Fruit fly (Drosophila melanogaster) whole organism, embryonic: ENCODE results near the gene tho2.

Experiments used
- Awh ChIP-seq: fragments of 200-800 bp; sonication (Bioruptor generic); IDR thresholded peaks from 2 replicates; pipeline ENCODE4, ENCODE4 v1.3.6; 2022; ENCODE audit warnings: missing biosample characterization, missing genetic modification characterization
- B-H1 ChIP-seq: fragments of 200-800 bp; sonication (Bioruptor generic); IDR thresholded peaks from 3 replicates; pipeline ENCODE4 v1.3.6; 2022; ENCODE audit warnings: missing biosample characterization, missing genetic modification characterization
- Blimp-1 ChIP-seq: fragments of 200-800 bp; sonication (Bioruptor generic); optimal IDR thresholded peaks from 3 replicates; lab custom pipeline; 2018; ENCODE audit warnings: missing biosample characterization, missing genetic modification characterization, mild to moderate bottlenecking, moderate library complexity, missing genetic modification reagents
- CG1024 ChIP-seq: fragments of 200-800 bp; sonication (Bioruptor generic); IDR thresholded peaks from 2 replicates; pipeline ENCODE4 v1.3.6; 2022; ENCODE audit warnings: missing biosample characterization, missing genetic modification characterization
- CG12769 ChIP-seq: fragments of 200-800 bp; sonication (Bioruptor generic); optimal IDR thresholded peaks from 2 replicates; lab custom pipeline; 2019; ENCODE audit warnings: missing biosample characterization, mild to moderate bottlenecking, missing genetic modification characterization, moderate library complexity
- CG13775 ChIP-seq: fragments of 200-800 bp; sonication (Bioruptor generic); optimal IDR thresholded peaks from 3 replicates; lab custom pipeline; 2017; ENCODE audit warnings: missing biosample characterization, mild to moderate bottlenecking, missing genetic modification characterization
- CG13894 ChIP-seq: fragments of 200-800 bp; sonication (Bioruptor generic); optimal IDR thresholded peaks from 3 replicates; lab custom pipeline; 2018; ENCODE audit warnings: missing biosample characterization, mild to moderate bottlenecking, missing genetic modification characterization, moderate library complexity
- CG15479 ChIP-seq: fragments of 200-800 bp; sonication (Bioruptor generic); optimal IDR thresholded peaks from 3 replicates; lab custom pipeline; 2019; ENCODE audit warnings: missing biosample characterization, mild to moderate bottlenecking, missing genetic modification characterization, moderate library complexity
- CG1603 ChIP-seq: fragments of 200-800 bp; sonication (Bioruptor generic); optimal IDR thresholded peaks from 2 replicates; lab custom pipeline; 2019; ENCODE audit warnings: missing biosample characterization, mild to moderate bottlenecking, missing genetic modification characterization, moderate library complexity
- CG16863 ChIP-seq: fragments of 200-800 bp; sonication (Bioruptor generic); optimal IDR thresholded peaks from 3 replicates; lab custom pipeline; 2016; ENCODE audit warnings: missing biosample characterization, missing genetic modification characterization
- CG17186 ChIP-seq: fragments of 200-800 bp; sonication (Bioruptor generic); optimal IDR thresholded peaks from 3 replicates; lab custom pipeline; 2017; ENCODE audit warnings: missing biosample characterization, missing genetic modification reagents, missing genetic modification characterization
- CG17361 ChIP-seq: fragments of 200-800 bp; sonication (Bioruptor generic); IDR thresholded peaks from 3 replicates; pipeline ENCODE4 v1.3.6; 2022; ENCODE audit warnings: missing biosample characterization, missing genetic modification characterization
- CG18764 ChIP-seq: fragments of 200-800 bp; sonication (Bioruptor generic); optimal IDR thresholded peaks from 3 replicates; lab custom pipeline; 2016; ENCODE audit warnings: missing biosample characterization, missing genetic modification characterization
- CG2202 ChIP-seq: fragments of 200-800 bp; sonication (Bioruptor generic); optimal IDR thresholded peaks from 2 replicates; lab custom pipeline; 2018; ENCODE audit warnings: missing biosample characterization, mild to moderate bottlenecking, missing genetic modification characterization
- CG2712 ChIP-seq: fragments of 200-800 bp; optimal IDR thresholded peaks from 3 replicates; lab custom pipeline; 2019; ENCODE audit warnings: missing biosample characterization, mild to moderate bottlenecking, missing genetic modification characterization, moderate library complexity
- CG6683 ChIP-seq: fragments of 200-800 bp; sonication (Bioruptor generic); optimal IDR thresholded peaks from 2 replicates; lab custom pipeline; 2017; ENCODE audit warnings: missing biosample characterization, mild to moderate bottlenecking, missing genetic modification characterization, missing genetic modification reagents
- CG6791 ChIP-seq: fragments of 200-800 bp; sonication (Bioruptor generic); IDR thresholded peaks from 3 replicates; pipeline ENCODE4 v1.3.6; 2022; ENCODE audit warnings: missing biosample characterization, missing genetic modification characterization; ENCODE audit not compliant: partially characterized antibody
- CG9215 ChIP-seq: fragments of 200-800 bp; sonication (Bioruptor generic); IDR thresholded peaks from 2 replicates; pipeline ENCODE4 v1.3.6; 2022; ENCODE audit warnings: missing biosample characterization, missing genetic modification characterization
- D19A ChIP-seq: fragments of 200-800 bp; optimal IDR thresholded peaks from 3 replicates; lab custom pipeline; 2019; ENCODE audit warnings: missing biosample characterization, mild to moderate bottlenecking, missing genetic modification characterization, moderate library complexity
- Ets65A ChIP-seq: fragments of 200-800 bp; sonication (Bioruptor generic); peaks from one replicate; lab custom pipeline; 2016; ENCODE audit warnings: missing biosample characterization, missing genetic modification characterization
- Kr ChIP-seq: fragments of 200-800 bp; sonication (Bioruptor generic); optimal IDR thresholded peaks from 2 replicates; lab custom pipeline; 2017; ENCODE audit warnings: missing biosample characterization, mild to moderate bottlenecking, missing genetic modification characterization
- Lpt ChIP-seq: fragments of >200 bp; optimal IDR thresholded peaks from 2 replicates; lab custom pipeline; 2018; ENCODE audit warnings: missing biosample characterization, missing genetic modification characterization
- Med ChIP-seq: fragments of 200-800 bp; sonication (Bioruptor generic); peaks from one replicate; lab custom pipeline; 2016; ENCODE audit warnings: missing biosample characterization, missing genetic modification characterization, mild to moderate bottlenecking, inconsistent platforms, moderate library complexity
- Rfx ChIP-seq: fragments of 200-800 bp; sonication (Bioruptor generic); IDR thresholded peaks from 2 replicates; pipeline ENCODE4 v1.3.6; 2022; ENCODE audit warnings: missing biosample characterization, missing genetic modification characterization
- Scr ChIP-seq: fragments of 200-800 bp; sonication (Bioruptor generic); IDR thresholded peaks from 2 replicates; pipeline ENCODE4 v1.3.6; 2022; ENCODE audit warnings: missing biosample characterization, missing genetic modification characterization; ENCODE audit not compliant: partially characterized antibody
- Xrp1 ChIP-seq: fragments of 200-800 bp; sonication (Bioruptor generic); IDR thresholded peaks from 2 replicates; pipeline ENCODE4 v1.3.6; 2022; ENCODE audit warnings: missing biosample characterization, missing genetic modification characterization
- abd-A ChIP-seq: fragments of 200-800 bp; sonication (Bioruptor generic); optimal IDR thresholded peaks from 3 replicates; lab custom pipeline; 2019; ENCODE audit warnings: missing biosample characterization, mild to moderate bottlenecking, missing genetic modification characterization, moderate library complexity
- al ChIP-seq: fragments of 200-800 bp; sonication (Bioruptor generic); IDR thresholded peaks from 2 replicates; pipeline ENCODE4 v1.3.6; 2022; ENCODE audit warnings: missing biosample characterization, missing genetic modification characterization
- dmrt11E ChIP-seq: fragments of 200-800 bp; sonication (Bioruptor generic); optimal IDR thresholded peaks from 3 replicates; lab custom pipeline; 2018; ENCODE audit warnings: missing biosample characterization, mild to moderate bottlenecking, missing genetic modification characterization, moderate library complexity
- esg ChIP-seq: fragments of 200-800 bp; sonication (Bioruptor generic); conservative IDR thresholded peaks from 2 replicates; pipeline ENCODE4 v1.3.6; 2022; ENCODE audit warnings: missing biosample characterization, missing genetic modification characterization
- gem ChIP-seq: fragments of 200-800 bp; sonication (Bioruptor generic); optimal IDR thresholded peaks from 2 replicates; lab custom pipeline; 2019; ENCODE audit warnings: missing biosample characterization, mild to moderate bottlenecking, missing genetic modification characterization, moderate library complexity
- grn ChIP-seq: fragments of 200-800 bp; sonication (Bioruptor generic); optimal IDR thresholded peaks from 3 replicates; lab custom pipeline; 2017; ENCODE audit warnings: missing biosample characterization, missing genetic modification characterization
- gsb ChIP-seq: fragments of 200-800 bp; sonication (Bioruptor generic); IDR thresholded peaks from 2 replicates; pipeline ENCODE4 v1.3.6; 2022; ENCODE audit warnings: missing biosample characterization, missing genetic modification characterization
- inv ChIP-seq: fragments of 200-800 bp; sonication (Bioruptor generic); IDR thresholded peaks from 2 replicates; pipeline ENCODE4 v1.3.6; 2022; ENCODE audit warnings: missing biosample characterization, missing genetic modification characterization; ENCODE audit not compliant: partially characterized antibody
- kni ChIP-seq: fragments of 200-800 bp; sonication (Bioruptor generic); optimal IDR thresholded peaks from 3 replicates; lab custom pipeline; 2017; ENCODE audit warnings: mild to moderate bottlenecking, missing biosample characterization, missing genetic modification reagents, missing genetic modification characterization
- lab ChIP-seq: fragments of 200-800 bp; sonication (Bioruptor generic); optimal IDR thresholded peaks from 3 replicates; lab custom pipeline; 2017; ENCODE audit warnings: missing biosample characterization, missing genetic modification characterization, mild to moderate bottlenecking, moderate library complexity, missing genetic modification reagents
- nmo ChIP-seq: fragments of 200-800 bp; sonication (Bioruptor generic); optimal IDR thresholded peaks from 2 replicates; lab custom pipeline; 2018; ENCODE audit warnings: missing biosample characterization, mild to moderate bottlenecking, missing genetic modification characterization, moderate library complexity
- p53 ChIP-seq: fragments of 200-800 bp; sonication (Bioruptor generic); optimal IDR thresholded peaks from 2 replicates; lab custom pipeline; 2016; ENCODE audit warnings: missing biosample characterization, missing genetic modification characterization
- row ChIP-seq: fragments of 200-800 bp; sonication (Bioruptor generic); IDR thresholded peaks from 3 replicates; pipeline ENCODE4 v1.3.6; 2022; ENCODE audit warnings: missing biosample characterization, missing genetic modification characterization
- sd ChIP-seq: fragments of 200-800 bp; sonication (Bioruptor generic); optimal IDR thresholded peaks from 3 replicates; lab custom pipeline; 2018; ENCODE audit warnings: missing biosample characterization, mild to moderate bottlenecking, missing genetic modification characterization, moderate library complexity
- sens-2 ChIP-seq: fragments of 200-800 bp; sonication (Bioruptor generic); IDR thresholded peaks from 2 replicates; pipeline ENCODE4 v1.3.6; 2022; ENCODE audit warnings: missing biosample characterization, missing genetic modification characterization
- tll ChIP-seq, 2 experiments: fragments of 200-800 bp in 1 of 2; fragments of >200 bp in 1 of 2; sonication (Bioruptor generic) in 1 of 2; optimal IDR thresholded peaks; 2 replicates each; lab custom pipeline; 2017 to 2019; ENCODE audit warnings: missing biosample characterization in 2 of 2, missing genetic modification characterization in 2 of 2, mild to moderate bottlenecking in 1 of 2, moderate library complexity in 1 of 2
- vvl ChIP-seq: fragments of 200-800 bp; sonication (Bioruptor generic); IDR thresholded peaks from 2 replicates; pipeline ENCODE4 v1.3.6; 2022; ENCODE audit warnings: missing biosample characterization, missing genetic modification characterization
- yki ChIP-seq: fragments of >200 bp; optimal IDR thresholded peaks from 3 replicates; lab custom pipeline; 2018
- zf30C ChIP-seq: fragments of 200-800 bp; sonication (Bioruptor generic); optimal IDR thresholded peaks from 3 replicates; lab custom pipeline; 2018; ENCODE audit warnings: missing biosample characterization, mild to moderate bottlenecking, missing genetic modification characterization

tho2 gene

DNA sequence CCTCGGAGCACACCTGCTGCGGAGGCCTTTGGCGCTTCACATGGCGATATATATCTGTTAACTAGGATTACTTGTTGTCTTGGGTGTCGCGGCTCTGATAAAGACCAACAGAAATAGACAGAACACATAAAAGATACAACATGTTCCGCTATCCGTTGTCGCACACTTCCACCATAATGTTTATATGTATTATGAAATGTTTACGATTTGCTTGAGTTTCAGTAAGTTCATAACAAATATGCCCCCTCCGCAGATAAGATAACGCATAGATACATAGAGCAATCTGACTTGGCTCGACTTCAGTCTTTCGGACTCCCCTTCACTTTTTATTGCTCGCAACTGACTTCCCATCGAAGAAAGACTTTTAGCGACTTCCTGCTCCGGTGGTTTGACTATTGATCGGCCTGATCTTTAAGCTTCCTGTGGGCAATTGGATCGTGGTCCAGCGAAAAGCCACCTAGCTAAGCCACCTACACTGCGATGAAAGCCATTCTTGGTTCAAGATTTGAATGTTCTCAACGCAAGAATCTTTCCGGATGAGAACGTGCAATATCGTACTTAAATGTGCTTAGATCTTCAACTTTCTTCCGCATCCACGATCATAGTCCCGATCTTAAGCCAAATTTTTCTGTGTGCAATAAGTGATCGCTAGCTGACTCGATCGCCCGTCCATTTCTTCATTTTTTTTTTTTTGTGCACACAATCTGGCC, 23.4 kb upstream of the tho2 start (continued):
- TF ChIP-seq p53 (GFP tag; lab: Kevin White, UChicago), result no peak
- no peak for TF ChIP-seq nmo (GFP tag; lab: Kevin White, UChicago)
- peak; percentile 72 for TF ChIP-seq Med
- TF ChIP-seq, all 482 proteins: peak for 106

DNA sequence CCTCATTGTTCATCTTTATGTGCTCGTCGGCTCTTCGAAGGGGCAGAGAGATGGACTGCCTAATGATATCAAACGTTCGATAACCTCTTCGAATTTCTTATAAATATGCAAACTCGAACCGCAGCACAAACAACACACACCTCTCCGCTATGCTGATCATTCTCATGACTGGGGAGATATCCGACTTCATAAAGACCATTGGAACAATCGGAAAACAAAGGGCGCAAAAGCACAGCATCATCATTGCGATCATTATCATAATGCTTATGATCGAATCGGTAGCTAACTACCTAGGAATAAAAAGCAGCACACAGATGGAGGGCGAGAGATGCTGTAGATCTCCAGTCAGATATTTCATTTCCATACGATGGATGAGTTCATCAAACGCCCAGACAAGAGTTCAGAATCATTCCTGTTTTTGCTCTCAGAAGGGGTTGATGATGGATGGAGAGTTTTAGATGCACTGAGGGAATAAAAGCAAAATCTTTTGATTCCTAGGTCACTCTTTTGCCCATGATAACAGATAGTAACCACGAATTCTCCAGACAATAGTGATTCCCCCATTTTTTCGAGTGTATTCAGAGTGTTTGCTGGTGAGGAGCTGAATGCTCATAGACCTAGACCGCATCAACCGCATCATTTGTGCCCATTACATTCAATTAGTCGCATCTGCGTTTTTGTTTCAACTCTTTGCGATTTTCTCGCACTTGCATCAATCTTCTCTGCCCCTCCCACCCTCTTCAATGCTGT, 22.1 kb upstream of the tho2 start:
- TF ChIP-seq D19A (tag; lab: Kevin White, UChicago), result peak; percentile 12
- peak; percentile 68 for TF ChIP-seq CG13894 (tag; lab: Kevin White, UChicago)
- peak; percentile 53; the same call in 1 of the 2 replicates for TF ChIP-seq vvl
- no peak for TF ChIP-seq Scr (GFP tag; lab: Robert Waterston, UW)
- no peak for TF ChIP-seq CG6683
- no peak for TF ChIP-seq CG13775 (GFP tag; lab: Kevin White, UChicago)
- no peak for TF ChIP-seq CG17186
- TF ChIP-seq tll (GFP tag; optimal IDR thresholded peaks at IDR 0.05; lab: Kevin White, UChicago), result no peak
- TF ChIP-seq grn (GFP tag; lab: Kevin White, UChicago), result peak; percentile 97
- peak; percentile 14; the same call in 1 of the 2 replicates for TF ChIP-seq Xrp1
- peak; percentile 17 for TF ChIP-seq dmrt11E (tag; lab: Kevin White, UChicago)
- 0 out of 2 replicates have a peak, but pooled peaks have one; percentile 13 for TF ChIP-seq gsb (GFP tag; lab: Robert Waterston, UW)
- no peak for TF ChIP-seq al
- TF ChIP-seq zf30C (GFP tag; lab: Kevin White, UChicago), result peak; percentile 84
- TF ChIP-seq CG6791, result no peak
- peak; percentile 71 for TF ChIP-seq kni (GFP tag; lab: Kevin White, UChicago)
- no peak for TF ChIP-seq yki (lab: Kevin White, UChicago)
- TF ChIP-seq Lpt (GFP tag; lab: Kevin White, UChicago), result no peak
- TF ChIP-seq Ets65A (GFP tag; lab: Kevin White, UChicago), result no peak
- TF ChIP-seq CG2712, result peak; percentile 13
- peak; percentile 2 for TF ChIP-seq gem (tag; lab: Kevin White, UChicago)
- TF ChIP-seq inv (GFP tag; lab: Robert Waterston, UW), result no peak
- peak; percentile 8 for TF ChIP-seq lab
- peak; percentile 51 for TF ChIP-seq Med
- no peak for TF ChIP-seq CG2202 (tag; lab: Kevin White, UChicago)
- TF ChIP-seq CG1024 (GFP tag; lab: Robert Waterston, UW), result no peak
- TF ChIP-seq CG12769 (tag; lab: Kevin White, UChicago), result peak; percentile 66
- peak; percentile 39 for TF ChIP-seq Kr
- peak; percentile 24; the same call in 1 of the 3 replicates for TF ChIP-seq row (GFP tag; lab: Robert Waterston, UW)
- peak; percentile 5; the same call in 1 of the 2 replicates for TF ChIP-seq Rfx
- TF ChIP-seq B-H1 (GFP tag; lab: Robert Waterston, UW), result no peak
- TF ChIP-seq CG1603 (tag; lab: Kevin White, UChicago), result peak; percentile 43
- TF ChIP-seq CG18764, result no peak
- TF ChIP-seq sens-2, result no peak
- TF ChIP-seq CG9215 (GFP tag; lab: Robert Waterston, UW), result no peak
- no peak for TF ChIP-seq esg (GFP tag; lab: Robert Waterston, UW)
- 0 out of 3 replicates have a peak, but pooled peaks have one; percentile 17 for TF ChIP-seq CG17361 (GFP tag; lab: Robert Waterston, UW)
- TF ChIP-seq CG15479 (GFP tag; lab: Kevin White, UChicago), result no peak
- TF ChIP-seq Blimp-1 (GFP tag; lab: Kevin White, UChicago), result peak; percentile 16
- peak; percentile 44 for TF ChIP-seq sd (tag; lab: Kevin White, UChicago)
- TF ChIP-seq Awh (GFP tag; lab: Robert Waterston, UW), result 0 out of 2 replicates have a peak, but pooled peaks have one; percentile 41
- TF ChIP-seq abd-A, result peak; percentile 82
- TF ChIP-seq CG16863 (GFP tag; lab: Kevin White, UChicago), result no peak
